2 fruit fly cellular contexts compared by ENCODE assay signal in the genomic region with DNA sequence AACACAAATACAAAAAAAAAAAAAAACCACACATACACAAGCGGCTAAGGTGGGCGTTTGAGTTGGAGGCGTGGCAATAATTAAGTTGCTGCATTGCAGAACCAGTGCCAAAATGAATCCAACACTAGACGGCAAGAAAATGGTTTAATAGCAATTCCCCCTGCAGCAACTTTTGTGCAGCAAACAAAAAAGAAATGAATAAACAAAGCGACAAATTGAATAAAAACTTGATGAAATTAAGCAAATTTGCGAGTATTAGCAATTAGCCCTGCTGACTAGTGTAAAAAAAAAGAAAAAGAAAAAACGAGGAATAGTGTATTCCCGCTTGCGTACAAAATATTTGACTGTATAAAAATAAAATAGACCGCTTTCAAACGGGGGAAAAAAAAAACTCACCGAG.
TF ChIP-seq lines count a peak whose summit lies in the region.

No protein-coding gene starts in this region.

TF ChIP-seq in whole organism, embryonic, 481 proteins besides CTCF, POLR2A, EP300 and RAD21 (continued from another document and continues in another):
- TF ChIP-seq HLH3B (GFP tag; IDR thresholded peaks at IDR 0.05; lab: Robert Waterston, UW): no peak
- TF ChIP-seq CG7928 (GFP tag; optimal IDR thresholded peaks at IDR 0.05; lab: Kevin White, UChicago): no peak
- no peak for TF ChIP-seq CG12219 (GFP tag; optimal IDR thresholded peaks at IDR 0.05; lab: Kevin White, UChicago)
- no peak for TF ChIP-seq shn (GFP tag; optimal IDR thresholded peaks at IDR 0.05; lab: Kevin White, UChicago)
- TF ChIP-seq unpg (GFP tag; optimal IDR thresholded peaks at IDR 0.05; lab: Kevin White, UChicago): peak; percentile 52
- TF ChIP-seq eyg (GFP tag; optimal IDR thresholded peaks at IDR 0.05; lab: Kevin White, UChicago): no peak
- peak; percentile 54 for TF ChIP-seq Sox102F (GFP tag; optimal IDR thresholded peaks at IDR 0.05; lab: Kevin White, UChicago)
- TF ChIP-seq hth (optimal IDR thresholded peaks at IDR 0.05; lab: Kevin White, UChicago): no peak
- no peak for TF ChIP-seq Hmx (GFP tag; optimal IDR thresholded peaks at IDR 0.05; lab: Kevin White, UChicago)
- no peak for TF ChIP-seq lola (GFP tag; optimal IDR thresholded peaks at IDR 0.05; lab: Kevin White, UChicago)
- TF ChIP-seq nerfin-1 (tag; optimal IDR thresholded peaks at IDR 0.05; lab: Kevin White, UChicago): no peak
- TF ChIP-seq fd102C (GFP tag; optimal IDR thresholded peaks at IDR 0.05; lab: Kevin White, UChicago): no peak
- no peak for TF ChIP-seq CG12769 (tag; optimal IDR thresholded peaks at IDR 0.05; lab: Kevin White, UChicago)
- no peak for TF ChIP-seq CG11696 (GFP tag; IDR thresholded peaks at IDR 0.05; lab: Robert Waterston, UW)
- no peak for TF ChIP-seq E2f2 (GFP tag; IDR thresholded peaks at IDR 0.05; lab: Robert Waterston, UW)
- TF ChIP-seq tna (GFP tag; IDR thresholded peaks at IDR 0.05; lab: Robert Waterston, UW; ENCODE audit: partially characterized antibody): no peak
- TF ChIP-seq CG17361 (GFP tag; IDR thresholded peaks at IDR 0.05; lab: Robert Waterston, UW): no peak
- peak; percentile 51; the same call in 1 of the 2 replicates for TF ChIP-seq chm (GFP tag; IDR thresholded peaks at IDR 0.05; lab: Robert Waterston, UW)
- TF ChIP-seq wek (GFP tag; optimal IDR thresholded peaks at IDR 0.05; lab: Kevin White, UChicago): no peak
- TF ChIP-seq CG7839 (tag; optimal IDR thresholded peaks at IDR 0.05; lab: Kevin White, UChicago): peak; percentile 7
- TF ChIP-seq Hr51 (GFP tag; optimal IDR thresholded peaks at IDR 0.05; lab: Kevin White, UChicago): peak in 1 of 2 experiments; percentile 25
- peak; percentile 12 for TF ChIP-seq CG1603 (tag; optimal IDR thresholded peaks at IDR 0.05; lab: Kevin White, UChicago)
- no peak for TF ChIP-seq cwo (GFP tag; optimal IDR thresholded peaks at IDR 0.05; lab: Kevin White, UChicago)
- TF ChIP-seq NK7.1 (GFP tag; optimal IDR thresholded peaks at IDR 0.05; lab: Kevin White, UChicago): no peak
- no peak for TF ChIP-seq fu2 (GFP tag; optimal IDR thresholded peaks at IDR 0.05; lab: Kevin White, UChicago)
- peak; percentile 19 for TF ChIP-seq CG14710 (tag; optimal IDR thresholded peaks at IDR 0.05; lab: Kevin White, UChicago)
- TF ChIP-seq CG10565 (GFP tag; optimal IDR thresholded peaks at IDR 0.05; lab: Kevin White, UChicago): no peak
- no peak for TF ChIP-seq tx (GFP tag; optimal IDR thresholded peaks at IDR 0.05; lab: Kevin White, UChicago)
- no peak for TF ChIP-seq pnt (GFP tag; optimal IDR thresholded peaks at IDR 0.05; lab: Kevin White, UChicago)
- no peak for TF ChIP-seq lbe (GFP tag; optimal IDR thresholded peaks at IDR 0.05; lab: Kevin White, UChicago)
- no peak for TF ChIP-seq CG12071 (GFP tag; optimal IDR thresholded peaks at IDR 0.05; lab: Kevin White, UChicago)
- TF ChIP-seq CG7556 (GFP tag; optimal IDR thresholded peaks at IDR 0.05; lab: Kevin White, UChicago): no peak
- no peak for TF ChIP-seq CG5953 (GFP tag; IDR thresholded peaks at IDR 0.05; lab: Robert Waterston, UW)
- TF ChIP-seq Dek (tag; optimal IDR thresholded peaks at IDR 0.05; lab: Kevin White, UChicago): no peak
- TF ChIP-seq ewg (GFP tag; optimal IDR thresholded peaks at IDR 0.05; lab: Kevin White, UChicago): no peak
- TF ChIP-seq Med (GFP tag; lab: Kevin White, UChicago): peak; percentile 36
- TF ChIP-seq CG2202 (tag; optimal IDR thresholded peaks at IDR 0.05; lab: Kevin White, UChicago): no peak
- no peak for TF ChIP-seq Dll (GFP tag; IDR thresholded peaks at IDR 0.05; lab: Robert Waterston, UW; ENCODE audit: partially characterized antibody)
- no peak for TF ChIP-seq Max (GFP tag; optimal IDR thresholded peaks at IDR 0.05; lab: Kevin White, UChicago)
- no peak for TF ChIP-seq CoRest (tag; optimal IDR thresholded peaks at IDR 0.05; lab: Kevin White, UChicago)
- no peak for TF ChIP-seq CG12942 (GFP tag; optimal IDR thresholded peaks at IDR 0.05; lab: Kevin White, UChicago)
- no peak for TF ChIP-seq CG2889 (GFP tag; IDR thresholded peaks at IDR 0.05; lab: Robert Waterston, UW)
- no peak for TF ChIP-seq Awh (GFP tag; IDR thresholded peaks at IDR 0.05; lab: Robert Waterston, UW)
- no peak for TF ChIP-seq Vsx1 (GFP tag; optimal IDR thresholded peaks at IDR 0.05; lab: Kevin White, UChicago)
- TF ChIP-seq ab (GFP tag; optimal IDR thresholded peaks at IDR 0.05; lab: Kevin White, UChicago): no peak
- no peak for TF ChIP-seq pfk (GFP tag; optimal IDR thresholded peaks at IDR 0.05; lab: Kevin White, UChicago)
- TF ChIP-seq jing (GFP tag; optimal IDR thresholded peaks at IDR 0.05; lab: Kevin White, UChicago): no peak
- TF ChIP-seq Ets65A (GFP tag; lab: Kevin White, UChicago): no peak
- no peak for TF ChIP-seq Hr3 (GFP tag; optimal IDR thresholded peaks at IDR 0.05; lab: Kevin White, UChicago)
- peak; percentile 3 for TF ChIP-seq gsb-n (tag; optimal IDR thresholded peaks at IDR 0.05; lab: Kevin White, UChicago)
- no peak for TF ChIP-seq Dfd (GFP tag; optimal IDR thresholded peaks at IDR 0.05; lab: Kevin White, UChicago)
- no peak for TF ChIP-seq odd (GFP tag; optimal IDR thresholded peaks at IDR 0.05; lab: Kevin White, UChicago)
- no peak for TF ChIP-seq CG18476 (GFP tag; optimal IDR thresholded peaks at IDR 0.05; lab: Kevin White, UChicago)
- TF ChIP-seq yki (optimal IDR thresholded peaks at IDR 0.05; lab: Kevin White, UChicago): no peak
- TF ChIP-seq CG11093 (GFP tag; IDR thresholded peaks at IDR 0.05; lab: Robert Waterston, UW): no peak
- TF ChIP-seq CG8359 (GFP tag; optimal IDR thresholded peaks at IDR 0.05; lab: Kevin White, UChicago; ENCODE audit: borderline replicate concordance): no peak
- no peak for TF ChIP-seq CG13424 (tag; optimal IDR thresholded peaks at IDR 0.05; lab: Kevin White, UChicago)
- no peak for TF ChIP-seq Dip3 (GFP tag; optimal IDR thresholded peaks at IDR 0.05; lab: Kevin White, UChicago)
- 0 out of 3 replicates have a peak, but pooled peaks have one; percentile 40 for TF ChIP-seq otp (GFP tag; IDR thresholded peaks at IDR 0.05; lab: Robert Waterston, UW)
- TF ChIP-seq CG2678 (tag; optimal IDR thresholded peaks at IDR 0.05; lab: Kevin White, UChicago): peak; percentile 20
- no peak for TF ChIP-seq CG10147 (GFP tag; optimal IDR thresholded peaks at IDR 0.05; lab: Kevin White, UChicago)
- no peak for TF ChIP-seq HLH4C (GFP tag; IDR thresholded peaks at IDR 0.05; lab: Robert Waterston, UW; ENCODE audit: partially characterized antibody)
- no peak for TF ChIP-seq Hand (GFP tag; optimal IDR thresholded peaks at IDR 0.05; lab: Kevin White, UChicago)
- TF ChIP-seq CG42726 (GFP tag; IDR thresholded peaks at IDR 0.05; lab: Robert Waterston, UW; ENCODE audit: partially characterized antibody): no peak
- no peak for TF ChIP-seq CG13894 (tag; optimal IDR thresholded peaks at IDR 0.05; lab: Kevin White, UChicago)
- TF ChIP-seq scrt (GFP tag; optimal IDR thresholded peaks at IDR 0.05; lab: Kevin White, UChicago): no peak
- TF ChIP-seq tup (GFP tag; optimal IDR thresholded peaks at IDR 0.05; lab: Kevin White, UChicago): no peak

TF ChIP-seq in whole organism, prepupa, 60 proteins besides CTCF, POLR2A, EP300 and RAD21 (continued from another document):
- TF ChIP-seq Hr39 (GFP tag; optimal IDR thresholded peaks at IDR 0.05; lab: Kevin White, UChicago) (no peak), CG4318 (GFP tag; optimal IDR thresholded peaks at IDR 0.05; lab: Kevin White, UChicago) (peak; percentile 55), Lpt (GFP tag; optimal IDR thresholded peaks at IDR 0.05; lab: Kevin White, UChicago) (peak; percentile 47), Hr38 (GFP tag; optimal IDR thresholded peaks at IDR 0.05; lab: Kevin White, UChicago) (no peak), acj6 (GFP tag; optimal IDR thresholded peaks at IDR 0.05; lab: Kevin White, UChicago) (peak; percentile 11), CG11902 (GFP tag; optimal IDR thresholded peaks at IDR 0.05; lab: Kevin White, UChicago) (no peak), CG34406 (GFP tag; optimal IDR thresholded peaks at IDR 0.05; lab: Kevin White, UChicago) (no peak), Gug (GFP tag; IDR thresholded peaks at IDR 0.05; lab: Robert Waterston, UW) (peak; percentile 65), CG1621 (tag; optimal IDR thresholded peaks at IDR 0.05; lab: Kevin White, UChicago) (no peak), fd59A (GFP tag; optimal IDR thresholded peaks at IDR 0.05; lab: Kevin White, UChicago) (no peak), esn (GFP tag; optimal IDR thresholded peaks at IDR 0.05; lab: Kevin White, UChicago) (no peak)
